Worm (Caenorhabditis elegans): ENCODE data around the gene srw-13.
"Not testable (repeated sequence)": the region's sequence is repeated elsewhere in the genome, so short reads cannot be mapped to it uniquely, and the experiment has no call there.

The srw-13 gene

ce11 chrV:15256669-15257068 lies 24.4 kb downstream of the srw-13 start, which contains the start of gene srsx-39:
Gene srsx-39, minus strand, starts transcription at chrV:15256769.
- not testable (repeated sequence) for TF ChIP-seq T22C8.4 (GFP tag; IDR thresholded peaks at IDR 0.05); klf-2 (GFP tag; conservative IDR thresholded peaks at IDR 0.05); ref-1 (GFP tag; conservative IDR thresholded peaks at IDR 0.05)

ce11 chrV:15259049-15259448 lies 26.7 kb downstream of the srw-13 start, which contains the start of gene srsx-37:
Gene srsx-37, minus strand, starts transcription at chrV:15259149.
- no peak for TF ChIP-seq cog-1 (tag; optimal IDR thresholded peaks at IDR 0.05)

ce11 chrV:15259904-15260303 lies 27.6 kb downstream of the srw-13 start, which contains the start of gene M01B2.8:
Gene M01B2.8, plus strand, starts transcription at chrV:15260204.
- TF ChIP-seq klf-2 (GFP tag; conservative IDR thresholded peaks at IDR 0.05), result no peak

ce11 chrV:15262336-15262735 lies 30.0 kb downstream of the srw-13 start, which contains the start of gene M01B2.10:
Gene M01B2.10, minus strand, starts transcription at chrV:15262436.
- TF ChIP-seq cog-1 (tag; optimal IDR thresholded peaks at IDR 0.05); tab-1 (GFP tag; IDR thresholded peaks at IDR 0.05); klf-2 (GFP tag; conservative IDR thresholded peaks at IDR 0.05): not testable (repeated sequence)

DNA sequence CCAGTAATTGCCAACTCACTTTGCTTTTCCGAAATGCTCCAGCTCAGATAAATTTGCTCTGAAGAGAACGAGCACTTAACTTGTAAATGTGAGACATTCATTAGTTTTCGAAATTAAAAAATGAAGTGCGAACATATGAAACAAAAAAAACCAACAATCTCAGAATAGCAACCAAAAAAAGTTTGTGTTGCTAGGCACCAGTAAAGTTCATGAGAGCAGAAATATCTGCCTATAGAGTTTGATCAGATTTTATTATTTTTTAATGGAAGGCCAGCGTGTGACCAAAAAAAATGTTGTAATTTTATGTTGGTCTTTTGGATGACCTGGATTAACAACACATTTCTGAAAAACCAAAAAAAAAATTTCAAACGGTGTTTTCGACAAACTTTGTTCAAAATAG lies 31.8 kb downstream of the srw-13 start, which contains the start of gene M01B2.12:
M01B2.12 (minus strand) TSS at position 101 of the 400 bp plus-strand sequence.
- no peak for TF ChIP-seq klf-2 (GFP tag; conservative IDR thresholded peaks at IDR 0.05)
- no peak for TF ChIP-seq tab-1 (GFP tag; IDR thresholded peaks at IDR 0.05)
- no peak for TF ChIP-seq ztf-29 (GFP tag; IDR thresholded peaks at IDR 0.05)
- no peak for TF ChIP-seq flt-1 (GFP tag; IDR thresholded peaks at IDR 0.05)
- no peak for TF ChIP-seq T22C8.4 (GFP tag; IDR thresholded peaks at IDR 0.05)
- TF ChIP-seq med-1 (GFP tag; optimal IDR thresholded peaks at IDR 0.05; ENCODE audit: insufficient read depth), result no peak
- TF ChIP-seq cog-1 (tag; optimal IDR thresholded peaks at IDR 0.05), result no peak
- TF ChIP-seq ztf-23 (GFP tag; IDR thresholded peaks at IDR 0.05), result no peak
- no peak for TF ChIP-seq ref-1 (GFP tag; conservative IDR thresholded peaks at IDR 0.05)

- TF ChIP-seq ztf-23 (GFP tag; IDR thresholded peaks at IDR 0.05), result no peak
These were observed 33.5 kb downstream of the srw-13 start, which contains the start of gene M01B2.13 for ce11 chrV:15265814-15266213. Gene M01B2.13, minus strand, starts transcription at chrV:15265914.

DNA sequence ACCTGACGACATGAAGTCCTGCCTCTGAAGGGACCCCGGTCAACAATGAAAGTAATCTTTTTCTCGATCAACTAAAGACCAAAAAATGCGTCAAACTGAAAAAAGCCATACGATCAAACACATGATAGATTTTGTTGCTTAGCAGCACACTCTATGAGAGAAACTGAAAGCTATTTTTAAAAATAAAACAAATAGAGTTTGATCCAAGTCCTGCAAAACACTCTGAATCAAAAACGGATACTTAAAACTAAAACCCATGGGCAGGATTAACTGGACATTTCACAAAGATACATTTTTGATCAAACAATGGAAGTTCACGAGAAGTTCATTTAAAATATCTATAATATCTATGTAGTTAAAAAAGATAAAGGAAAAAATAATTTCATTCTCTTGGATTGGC lies 35.1 kb downstream of the srw-13 start, which contains the start of gene T10H4.13:
T10H4.13 (minus strand) TSS at position 101 of the 400 bp plus-strand sequence.
- TF ChIP-seq ztf-29 (GFP tag; IDR thresholded peaks at IDR 0.05) (no peak), cog-1 (tag; optimal IDR thresholded peaks at IDR 0.05) (no peak), klf-2 (GFP tag; conservative IDR thresholded peaks at IDR 0.05) (no peak), ztf-23 (GFP tag; IDR thresholded peaks at IDR 0.05) (no peak), T22C8.4 (GFP tag; IDR thresholded peaks at IDR 0.05) (no peak), ref-1 (GFP tag; conservative IDR thresholded peaks at IDR 0.05) (no peak), tab-1 (GFP tag; IDR thresholded peaks at IDR 0.05) (no peak), flt-1 (GFP tag; IDR thresholded peaks at IDR 0.05) (no peak), med-1 (GFP tag; optimal IDR thresholded peaks at IDR 0.05; ENCODE audit: insufficient read depth) (no peak)

- TF ChIP-seq flt-1 (GFP tag; IDR thresholded peaks at IDR 0.05), result no peak
- TF ChIP-seq med-1 (GFP tag; optimal IDR thresholded peaks at IDR 0.05; ENCODE audit: insufficient read depth), result no peak
- TF ChIP-seq klf-2 (GFP tag; conservative IDR thresholded peaks at IDR 0.05), result no peak
- TF ChIP-seq tab-1 (GFP tag; IDR thresholded peaks at IDR 0.05), result no peak
- TF ChIP-seq ztf-29 (GFP tag; IDR thresholded peaks at IDR 0.05), result no peak
- no peak for TF ChIP-seq T22C8.4 (GFP tag; IDR thresholded peaks at IDR 0.05)
- TF ChIP-seq ref-1 (GFP tag; conservative IDR thresholded peaks at IDR 0.05), result no peak
- TF ChIP-seq ztf-23 (GFP tag; IDR thresholded peaks at IDR 0.05), result no peak
- no peak for TF ChIP-seq cog-1 (tag; optimal IDR thresholded peaks at IDR 0.05)
These were observed 36.0 kb downstream of the srw-13 start, which contains the start of gene srw-22 for ce11 chrV:15268302-15268701. Gene srw-22, plus strand, starts transcription at chrV:15268602.

DNA sequence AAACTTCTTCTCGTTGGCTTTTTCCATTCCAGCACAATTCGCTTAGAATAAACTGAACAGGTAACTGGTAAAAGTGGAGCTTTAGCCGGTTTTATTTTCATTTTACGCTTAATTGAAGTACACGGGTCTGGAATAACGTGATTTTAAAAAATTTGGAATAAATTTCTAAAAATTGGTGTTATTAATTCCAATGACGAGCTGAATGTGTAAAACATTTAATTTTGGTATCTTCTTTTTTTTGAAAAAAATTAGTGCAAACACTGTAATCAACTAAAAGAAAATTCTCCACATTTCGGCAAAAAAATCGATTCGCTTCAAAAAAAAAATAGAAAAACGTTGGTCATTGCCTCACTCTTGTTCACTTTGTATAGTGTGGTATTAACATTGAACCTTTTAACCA lies 40.0 kb downstream of the srw-13 start, which contains the start of gene T10H4.4:
T10H4.4 (minus strand) TSS at position 101 of the 400 bp plus-strand sequence.
- TF ChIP-seq flt-1 (GFP tag; IDR thresholded peaks at IDR 0.05) (no peak), ztf-29 (GFP tag; IDR thresholded peaks at IDR 0.05) (no peak)

- TF ChIP-seq tab-1 (GFP tag; IDR thresholded peaks at IDR 0.05) (no peak), klf-2 (GFP tag; conservative IDR thresholded peaks at IDR 0.05) (no peak), ztf-23 (GFP tag; IDR thresholded peaks at IDR 0.05) (no peak), T22C8.4 (GFP tag; IDR thresholded peaks at IDR 0.05) (no peak), flt-1 (GFP tag; IDR thresholded peaks at IDR 0.05) (no peak), cog-1 (tag; optimal IDR thresholded peaks at IDR 0.05) (no peak), ztf-29 (GFP tag; IDR thresholded peaks at IDR 0.05) (no peak), ref-1 (GFP tag; conservative IDR thresholded peaks at IDR 0.05) (no peak), med-1 (GFP tag; optimal IDR thresholded peaks at IDR 0.05; ENCODE audit: insufficient read depth) (no peak)
These were observed 42.5 kb downstream of the srw-13 start, which contains the start of gene srw-16 for ce11 chrV:15274757-15275156. Gene srw-16, minus strand, starts transcription at chrV:15274857.

DNA sequence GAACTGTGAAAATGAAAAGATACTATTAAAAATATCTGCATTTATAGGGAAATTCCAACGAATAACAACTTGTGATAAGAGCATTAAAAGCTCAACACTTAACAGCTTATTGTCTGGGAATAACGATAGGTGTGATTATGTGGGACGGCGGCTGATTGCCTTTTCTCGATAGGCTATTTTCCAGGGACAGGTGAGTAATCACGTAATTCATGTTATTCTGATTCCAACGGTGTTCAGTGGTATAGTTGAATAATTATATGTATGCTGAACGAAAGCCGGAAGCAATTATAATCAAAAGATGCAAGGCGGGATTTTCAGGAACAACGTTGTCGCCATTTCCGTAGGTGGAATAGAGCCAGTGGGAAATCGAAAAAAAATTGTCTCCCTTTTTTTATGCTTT lies 44.6 kb downstream of the srw-13 start, which contains the start of gene srw-17:
srw-17 (minus strand) TSS at position 101 of the 400 bp plus-strand sequence.
- TF ChIP-seq flt-1 (GFP tag; IDR thresholded peaks at IDR 0.05) (no peak), ztf-23 (GFP tag; IDR thresholded peaks at IDR 0.05) (no peak), klf-2 (GFP tag; conservative IDR thresholded peaks at IDR 0.05) (no peak), ztf-29 (GFP tag; IDR thresholded peaks at IDR 0.05) (no peak), med-1 (GFP tag; optimal IDR thresholded peaks at IDR 0.05; ENCODE audit: insufficient read depth) (no peak), tab-1 (GFP tag; IDR thresholded peaks at IDR 0.05) (no peak), T22C8.4 (GFP tag; IDR thresholded peaks at IDR 0.05) (no peak), cog-1 (tag; optimal IDR thresholded peaks at IDR 0.05) (no peak), ref-1 (GFP tag; conservative IDR thresholded peaks at IDR 0.05) (no peak)
